Worm (Caenorhabditis elegans): Measurements from ENCODE around the gene Y42G9A.2.

DNA sequence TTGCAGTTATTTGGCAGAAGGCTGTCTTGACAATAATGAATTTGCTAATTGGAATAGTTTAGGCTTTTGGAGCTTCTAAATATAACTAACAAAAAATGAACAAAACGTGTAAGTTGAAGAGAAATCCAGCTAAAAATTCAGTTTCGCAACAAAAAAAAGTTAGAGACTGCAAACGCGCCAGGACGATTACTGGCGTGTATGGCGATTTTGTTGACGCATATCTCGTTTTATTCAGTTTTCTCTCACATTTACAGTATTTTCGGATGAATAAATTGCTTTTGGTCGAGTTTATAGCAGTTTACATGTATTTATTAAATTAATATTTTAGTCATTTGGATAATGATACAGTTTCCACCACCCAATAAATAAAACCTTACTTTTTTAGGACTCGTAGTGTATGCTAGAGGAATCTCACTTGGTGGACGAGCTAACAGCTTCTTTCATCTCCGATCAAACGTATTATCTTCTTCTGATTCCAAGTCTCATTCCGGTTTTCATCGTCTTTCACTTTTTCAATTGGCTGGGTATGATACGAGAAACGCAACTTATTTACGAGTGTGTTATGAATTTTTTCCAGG lies 25.1 kb downstream of the Y42G9A.2 start, which contains the start of the genes abcf-3 and F42A10.5:
- TF ChIP-seq ceh-27 (GFP tag; optimal IDR thresholded peaks at IDR 0.05) (no peak), unc-130 (GFP tag; optimal IDR thresholded peaks at IDR 0.05) (no peak), snpc-4 (GFP tag; optimal IDR thresholded peaks at IDR 0.05) (peak; percentile 20), snpc-4 (tag; optimal IDR thresholded peaks at IDR 0.05) (peak in 2 of 4 experiments; percentile 1 to 21), F23B12.7 (tag; optimal IDR thresholded peaks at IDR 0.05; ENCODE audit: insufficient read depth) (no peak), F39B2.1 (GFP tag; IDR thresholded peaks at IDR 0.05) (no peak), atf-7 (tag; optimal IDR thresholded peaks at IDR 0.05) (no peak), K11D2.4 (GFP tag; IDR thresholded peaks at IDR 0.05) (no peak), dpl-1 (GFP tag; optimal IDR thresholded peaks at IDR 0.05) (no peak)

Measured in whole organism, young adult.